Worm (Caenorhabditis elegans) whole organism, late embryonic: ENCODE measurements around the gene srx-137.

Experiments used
- C08G9.2 ChIP-seq: sonication (generic microtip); optimal IDR thresholded peaks from 2 replicates; lab custom pipeline; 2016; ENCODE audit warnings: mild to moderate bottlenecking, missing genetic modification characterization, moderate library complexity, missing compliant biosample characterization
- C38D4.7 ChIP-seq: fragments of 200-800 bp; sonication (Bioruptor generic); optimal IDR thresholded peaks from 2 replicates; lab custom pipeline; 2018; ENCODE audit warnings: mild to moderate bottlenecking, missing genetic modification characterization, moderate library complexity, missing compliant biosample characterization
- F13H6.1 ChIP-seq: sonication (generic microtip); optimal IDR thresholded peaks from 2 replicates; lab custom pipeline; 2016; ENCODE audit warnings: missing genetic modification characterization, missing compliant biosample characterization
- K09A11.1 ChIP-seq: sonication (generic microtip); optimal IDR thresholded peaks from 2 replicates; lab custom pipeline; 2017; ENCODE audit warnings: antibody characterized with exemption, mild to moderate bottlenecking, missing genetic modification characterization, missing compliant biosample characterization; ENCODE audit not compliant: insufficient read depth
- ahr-1 ChIP-seq: sonication (generic microtip); optimal IDR thresholded peaks from 2 replicates; lab custom pipeline; 2016; ENCODE audit warnings: missing genetic modification characterization, missing compliant biosample characterization
- ama-1 ChIP-seq: fragments of 150-350 bp; optimal IDR thresholded peaks from 2 replicates; lab custom pipeline; 2014
- ceh-19 ChIP-seq: fragments of 200-800 bp; sonication (Bioruptor generic); optimal IDR thresholded peaks from 2 replicates; lab custom pipeline; 2018; ENCODE audit warnings: mild to moderate bottlenecking, missing genetic modification characterization, missing compliant biosample characterization
- ceh-2 ChIP-seq: sonication (generic microtip); optimal IDR thresholded peaks from 2 replicates; lab custom pipeline; 2016; ENCODE audit warnings: missing genotype, missing genetic modification characterization, missing compliant biosample characterization
- ceh-22 ChIP-seq: sonication (generic microtip); optimal IDR thresholded peaks from 2 replicates; lab custom pipeline; 2017; ENCODE audit warnings: missing biosample characterization, missing genetic modification characterization
- ceh-24 ChIP-seq: sonication (generic microtip); optimal IDR thresholded peaks from 2 replicates; lab custom pipeline; 2016; ENCODE audit warnings: mild to moderate bottlenecking, missing genetic modification characterization, missing compliant biosample characterization
- ceh-30 ChIP-seq: fragments of 150-350 bp; optimal IDR thresholded peaks from 2 replicates; lab custom pipeline; 2014; ENCODE audit warnings: missing biosample characterization, missing genetic modification characterization
- ceh-34 ChIP-seq: sonication (generic microtip); optimal IDR thresholded peaks from 2 replicates; lab custom pipeline; 2016; ENCODE audit warnings: mild to moderate bottlenecking, missing genetic modification characterization, missing compliant biosample characterization
- ceh-48 ChIP-seq: sonication (generic microtip); optimal IDR thresholded peaks from 2 replicates; lab custom pipeline; 2016; ENCODE audit warnings: missing genetic modification characterization, inconsistent platforms, missing compliant biosample characterization
- dmd-4 ChIP-seq: sonication (generic microtip); optimal IDR thresholded peaks from 2 replicates; lab custom pipeline; 2016; ENCODE audit warnings: borderline replicate concordance, missing genetic modification characterization, missing compliant biosample characterization
- elt-4 ChIP-seq: sonication (generic microtip); optimal IDR thresholded peaks from 2 replicates; lab custom pipeline; 2016; ENCODE audit warnings: missing genetic modification characterization, missing compliant biosample characterization
- eyg-1 ChIP-seq: sonication (generic microtip); optimal IDR thresholded peaks from 2 replicates; lab custom pipeline; 2016; ENCODE audit warnings: missing genotype, missing genetic modification characterization, missing compliant biosample characterization
- hlh-13 ChIP-seq: fragments of 200-800 bp; sonication (Bioruptor generic); optimal IDR thresholded peaks from 2 replicates; lab custom pipeline; 2018; ENCODE audit warnings: mild to moderate bottlenecking, missing genetic modification characterization, missing compliant biosample characterization
- hlh-30 ChIP-seq: sonication (generic microtip); optimal IDR thresholded peaks from 2 replicates; lab custom pipeline; 2017; ENCODE audit warnings: antibody characterized with exemption, missing genetic modification characterization, missing compliant biosample characterization; ENCODE audit not compliant: insufficient read depth
- hlh-6 ChIP-seq: sonication (generic microtip); optimal IDR thresholded peaks from 2 replicates; lab custom pipeline; 2016; ENCODE audit warnings: missing genotype, missing genetic modification characterization, missing compliant biosample characterization
- hlh-8 ChIP-seq: sonication (generic microtip); optimal IDR thresholded peaks from 2 replicates; lab custom pipeline; 2016; ENCODE audit warnings: missing genotype, missing genetic modification characterization, missing compliant biosample characterization
- lim-6 ChIP-seq: sonication (generic microtip); optimal IDR thresholded peaks from 2 replicates; lab custom pipeline; 2016; ENCODE audit warnings: missing genetic modification characterization, missing compliant biosample characterization
- lin-11 ChIP-seq: fragments of 200-800 bp; sonication (Bioruptor generic); optimal IDR thresholded peaks from 2 replicates; lab custom pipeline; 2018; ENCODE audit warnings: mild to moderate bottlenecking, missing genetic modification characterization, missing compliant biosample characterization
- madf-2 ChIP-seq: sonication (generic microtip); optimal IDR thresholded peaks from 2 replicates; lab custom pipeline; 2017; ENCODE audit warnings: missing genetic modification characterization, missing compliant biosample characterization
- nhr-11 ChIP-seq: fragments of 150-350 bp; optimal IDR thresholded peaks from 2 replicates; lab custom pipeline; 2014; ENCODE audit warnings: missing biosample characterization, missing genetic modification characterization
- pag-3 ChIP-seq: sonication (generic microtip); optimal IDR thresholded peaks from 2 replicates; lab custom pipeline; 2016; ENCODE audit warnings: missing compliant biosample characterization, missing genetic modification characterization, borderline replicate concordance
- pat-9 ChIP-seq: fragments of 200-800 bp; sonication (Bioruptor generic); optimal IDR thresholded peaks from 2 replicates; lab custom pipeline; 2018; ENCODE audit warnings: mild to moderate bottlenecking, missing genetic modification characterization, moderate library complexity, missing compliant biosample characterization
- pha-2 ChIP-seq: sonication (generic microtip); optimal IDR thresholded peaks from 2 replicates; lab custom pipeline; 2017; ENCODE audit warnings: mild to moderate bottlenecking, missing genetic modification characterization, missing compliant biosample characterization
- ref-2 ChIP-seq: sonication (generic microtip); optimal IDR thresholded peaks from 2 replicates; lab custom pipeline; 2016; ENCODE audit warnings: missing genetic modification characterization, missing compliant biosample characterization
- sdc-2 ChIP-seq: sonication (generic microtip); optimal IDR thresholded peaks from 2 replicates; lab custom pipeline; 2016; ENCODE audit warnings: missing genotype, missing genetic modification characterization, missing compliant biosample characterization
- syd-9 ChIP-seq: sonication (generic microtip); optimal IDR thresholded peaks from 2 replicates; lab custom pipeline; 2016; ENCODE audit warnings: mild to moderate bottlenecking, missing genetic modification characterization, moderate library complexity, missing compliant biosample characterization
- tbx-2 ChIP-seq: sonication (generic microtip); optimal IDR thresholded peaks from 2 replicates; lab custom pipeline; 2016; ENCODE audit warnings: missing genetic modification characterization, missing compliant biosample characterization
- ttx-3 ChIP-seq: sonication (generic microtip); optimal IDR thresholded peaks from 2 replicates; lab custom pipeline; 2016; ENCODE audit warnings: missing genetic modification reagents, missing genetic modification characterization, missing compliant biosample characterization
- unc-3 ChIP-seq, 2 experiments: fragments of 200-800 bp in 1 of 2; sonication (Bioruptor generic) in 1 of 2; sonication (generic microtip) in 1 of 2; conservative IDR thresholded peaks in 1 of 2; optimal IDR thresholded peaks in 1 of 2; 2 replicates each; pipeline versions ENCODE4 v1.3.6 to Lab custom; 2016 to 2022; ENCODE audit warnings: missing compliant biosample characterization in 2 of 2, missing genetic modification characterization in 2 of 2, missing genetic modification reagents in 1 of 2
- unc-42 ChIP-seq: sonication (generic microtip); optimal IDR thresholded peaks from 2 replicates; lab custom pipeline; 2016; ENCODE audit warnings: missing genotype, missing genetic modification characterization, missing compliant biosample characterization
- zip-5 ChIP-seq: sonication (generic microtip); optimal IDR thresholded peaks from 2 replicates; lab custom pipeline; 2016; ENCODE audit warnings: missing genetic modification characterization, missing compliant biosample characterization

Gene srx-137

DNA sequence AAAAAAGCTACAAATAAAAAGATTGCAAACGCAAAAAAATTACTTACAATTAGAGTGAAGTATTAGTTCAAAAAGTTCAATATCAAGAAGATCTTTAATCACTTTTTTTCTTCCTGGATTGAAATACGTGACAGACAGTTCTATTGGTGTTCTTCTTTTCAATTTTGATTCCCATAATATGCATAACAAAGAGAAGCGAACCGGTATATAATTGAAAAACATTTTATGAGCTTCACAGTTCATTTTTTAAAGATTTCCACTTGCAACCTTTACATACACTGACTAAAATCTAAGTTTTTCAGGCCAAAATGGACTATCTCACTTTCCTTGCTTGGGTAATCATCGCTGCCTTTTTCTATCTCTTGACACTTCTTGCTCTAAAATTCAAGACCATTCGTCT is 13.9 kb downstream of the srx-137 start, which contains the start of gene T22G5.1:
T22G5.1 (plus strand) TSS at position 301 of the 400 bp plus-strand sequence.
- TF ChIP-seq syd-9 (tag; lab: Kevin White, UChicago) (no peak), tbx-2 (tag; lab: Kevin White, UChicago) (no peak), pha-2 (no peak), lin-11 (tag; lab: Kevin White, UChicago) (no peak), lim-6 (tag; lab: Kevin White, UChicago) (no peak), F13H6.1 (tag; lab: Kevin White, UChicago) (no peak), hlh-13 (no peak), hlh-8 (no peak), pat-9 (tag; lab: Kevin White, UChicago) (no peak), ama-1 (lab: Kevin White, UChicago) (no peak), ceh-24 (tag; lab: Kevin White, UChicago) (no peak), ahr-1 (no peak), ceh-2 (no peak), madf-2 (tag; lab: Kevin White, UChicago) (no peak), eyg-1 (tag; lab: Kevin White, UChicago) (no peak), C08G9.2 (tag; lab: Kevin White, UChicago) (no peak), ttx-3 (tag; lab: Kevin White, UChicago) (no peak), zip-5 (no peak)

DNA sequence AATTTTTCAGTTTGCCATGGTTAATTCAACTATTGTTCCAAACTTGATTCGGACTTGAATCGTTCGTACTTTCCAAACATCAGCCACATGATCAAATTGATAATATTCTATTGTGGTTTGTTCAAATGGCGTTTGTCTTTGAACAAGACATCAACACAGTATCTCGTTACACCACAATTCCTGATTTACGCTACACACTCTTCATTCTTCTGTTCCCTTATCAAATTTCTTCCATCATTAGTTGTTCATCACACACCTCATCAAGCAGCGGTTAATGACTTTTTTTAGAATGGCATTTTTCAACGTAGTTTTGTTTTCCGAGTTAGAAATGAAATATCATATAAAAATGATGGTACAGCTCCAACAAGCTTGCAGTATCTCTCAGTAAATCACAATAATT is 15.6 kb downstream of the srx-137 start:
- TF ChIP-seq ama-1 (lab: Kevin White, UChicago) (no peak), ref-2 (no peak), unc-3 (GFP tag; conservative IDR thresholded peaks at IDR 0.05; lab: Robert Waterston, UW) (no peak), unc-3 (tag; optimal IDR thresholded peaks at IDR 0.05; lab: Kevin White, UChicago) (no peak), ceh-19 (GFP tag; lab: Kevin White, UChicago) (no peak), pag-3 (tag; lab: Kevin White, UChicago) (no peak), dmd-4 (tag; lab: Kevin White, UChicago) (no peak), ceh-30 (tag; lab: Kevin White, UChicago) (no peak), ttx-3 (tag; lab: Kevin White, UChicago) (no peak)

DNA sequence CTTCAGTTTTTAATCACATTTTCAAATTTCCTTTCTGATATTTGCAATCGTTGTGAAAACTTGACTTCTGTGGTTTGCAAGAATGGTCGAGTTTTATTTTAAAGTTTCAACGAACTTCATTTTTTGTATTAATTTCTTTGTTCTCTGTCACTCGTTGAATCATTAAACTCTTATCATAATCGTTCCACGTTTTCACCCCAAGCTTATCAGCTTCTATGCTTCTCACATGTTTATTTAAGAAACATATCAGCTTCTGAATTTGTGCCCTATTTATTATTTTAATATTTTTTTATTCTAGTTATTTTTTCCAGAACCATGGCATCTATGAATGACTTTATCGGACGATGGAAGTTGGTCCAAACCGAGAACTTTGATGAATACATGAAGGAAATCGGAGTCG is 16.6 kb downstream of the srx-137 start, which contains the start of gene lbp-7:
lbp-7 (plus strand) TSS at position 312 of the 400 bp plus-strand sequence.
- no peak for TF ChIP-seq unc-42 (tag; lab: Kevin White, UChicago)

DNA sequence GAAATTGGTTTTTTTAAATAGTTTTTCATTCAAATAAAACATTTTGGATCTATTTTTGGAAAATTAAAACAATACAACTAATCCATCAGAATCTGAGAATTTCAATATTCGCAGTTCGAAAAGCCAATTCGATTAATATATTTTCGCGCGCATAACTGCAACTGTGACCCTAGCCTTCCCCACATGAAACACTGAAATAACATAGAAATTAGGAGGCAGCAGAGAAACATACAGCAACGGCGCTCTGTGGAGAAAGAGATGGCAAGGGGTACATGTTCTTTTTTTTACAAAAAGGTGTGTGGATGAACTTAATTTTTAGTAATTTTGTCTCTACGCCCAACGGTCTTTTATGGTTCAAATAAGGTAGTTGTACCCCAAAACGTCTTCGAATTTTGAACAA is 17.6 kb downstream of the srx-137 start:
- TF ChIP-seq eyg-1 (tag; lab: Kevin White, UChicago): no peak
- peak; percentile 18 for TF ChIP-seq unc-42 (tag; lab: Kevin White, UChicago)
- TF ChIP-seq ahr-1: no peak
- no peak for TF ChIP-seq hlh-6 (tag; lab: Kevin White, UChicago)
- TF ChIP-seq lim-6 (tag; lab: Kevin White, UChicago): no peak

DNA sequence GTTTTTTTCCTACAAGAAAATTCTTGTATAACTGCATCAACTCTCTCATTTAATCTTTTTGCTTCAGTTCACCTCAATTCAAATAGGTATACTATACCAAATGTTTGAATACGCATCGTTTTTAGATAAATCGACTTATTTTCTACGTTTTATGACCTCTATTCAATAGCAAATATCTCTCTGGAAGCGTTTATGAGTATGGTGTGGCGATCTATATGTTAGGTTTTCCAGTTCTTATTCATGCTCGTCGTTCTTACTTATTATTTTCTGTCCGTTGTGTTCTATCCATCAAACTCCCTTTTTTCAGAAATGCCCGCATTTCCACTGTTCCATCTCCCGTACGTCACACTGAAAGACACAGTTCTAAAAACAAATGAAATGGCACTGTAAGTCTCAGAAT is 18.0 kb downstream of the srx-137 start, which contains the start of gene T22G5.3:
T22G5.3 (plus strand) TSS at position 301 of the 400 bp plus-strand sequence.
- TF ChIP-seq syd-9 (tag; lab: Kevin White, UChicago) (no peak), hlh-13 (no peak), elt-4 (no peak), hlh-6 (tag; lab: Kevin White, UChicago) (no peak), C38D4.7 (no peak), ceh-48 (tag; lab: Kevin White, UChicago) (no peak), sdc-2 (tag; lab: Kevin White, UChicago) (no peak), nhr-11 (tag; lab: Kevin White, UChicago) (no peak), hlh-30 (tag; lab: Kevin White, UChicago) (no peak), K09A11.1 (tag; lab: Kevin White, UChicago) (no peak), ceh-34 (no peak), lin-11 (tag; lab: Kevin White, UChicago) (no peak), ceh-22 (no peak), pag-3 (tag; lab: Kevin White, UChicago) (no peak)
